Worm (Caenorhabditis elegans) whole organism, late embryonic: Measurements from ENCODE around the gene emb-8.

ENCODE experiments used
- ceh-2 ChIP-seq: sonication (generic microtip); optimal IDR thresholded peaks from 2 replicates; lab custom pipeline; 2016; ENCODE audit warnings: missing genotype, missing genetic modification characterization, missing compliant biosample characterization
- fax-1 ChIP-seq: sonication (generic microtip); optimal IDR thresholded peaks from 2 replicates; lab custom pipeline; 2016; ENCODE audit warnings: missing genotype, missing genetic modification characterization, missing compliant biosample characterization
- fkh-10 ChIP-seq: fragments of 150-350 bp; optimal IDR thresholded peaks from 2 replicates; lab custom pipeline; 2014; ENCODE audit warnings: missing biosample characterization, missing genetic modification reagents, missing genetic modification characterization

ce11 chrIII:5200349-5200748 lies 872 bp upstream of the emb-8 start:
- no peak for TF ChIP-seq ceh-2 (tag; lab: Kevin White, UChicago)
- no peak for TF ChIP-seq fkh-10
- TF ChIP-seq fax-1 (tag; lab: Kevin White, UChicago), result no peak
